Fruit fly (Drosophila melanogaster) whole organism, prepupa: ENCODE results near the gene ppk11.

Experiments
- CG10631 ChIP-seq: fragments of 200-800 bp; sonication (Bioruptor generic); optimal IDR thresholded peaks from 2 replicates; lab custom pipeline; 2016; ENCODE audit warnings: missing biosample characterization, missing genetic modification characterization
- CG11294 ChIP-seq: fragments of 200-800 bp; sonication (Bioruptor generic); IDR thresholded peaks from 2 replicates; pipeline ENCODE4 v1.3.6; 2022; ENCODE audit warnings: missing biosample characterization, missing genetic modification characterization
- CG11902 ChIP-seq: fragments of 200-800 bp; sonication (Bioruptor generic); optimal IDR thresholded peaks from 3 replicates; lab custom pipeline; 2016; ENCODE audit warnings: missing biosample characterization, missing genetic modification characterization
- CG31627 ChIP-seq: fragments of 200-800 bp; sonication (Bioruptor generic); optimal IDR thresholded peaks from 3 replicates; lab custom pipeline; 2016; ENCODE audit warnings: missing biosample characterization, missing genetic modification characterization
- CG32006 ChIP-seq: fragments of 200-800 bp; sonication (Bioruptor generic); optimal IDR thresholded peaks from 3 replicates; lab custom pipeline; 2017; ENCODE audit warnings: missing biosample characterization, mild to moderate bottlenecking, missing genetic modification characterization
- CG34406 ChIP-seq: fragments of 200-800 bp; sonication (Bioruptor generic); optimal IDR thresholded peaks from 3 replicates; lab custom pipeline; 2016; ENCODE audit warnings: missing biosample characterization, missing genetic modification characterization
- CG3919 ChIP-seq: fragments of 200-800 bp; sonication (Bioruptor generic); optimal IDR thresholded peaks from 3 replicates; lab custom pipeline; 2016; ENCODE audit warnings: missing biosample characterization, missing genetic modification characterization
- CG4318 ChIP-seq: fragments of 200-800 bp; sonication (Bioruptor generic); optimal IDR thresholded peaks from 3 replicates; lab custom pipeline; 2017; ENCODE audit warnings: missing biosample characterization, mild to moderate bottlenecking, missing genetic modification characterization
- CG6163 ChIP-seq: fragments of 200-800 bp; sonication (Bioruptor generic); IDR thresholded peaks from 3 replicates; pipeline ENCODE4 v1.3.6; 2022; ENCODE audit warnings: missing biosample characterization, missing genetic modification characterization
- CG6276 ChIP-seq: fragments of 200-800 bp; sonication (Bioruptor generic); optimal IDR thresholded peaks from 2 replicates; lab custom pipeline; 2017; ENCODE audit warnings: missing biosample characterization, mild to moderate bottlenecking, missing genetic modification characterization
- CG6808 ChIP-seq: fragments of 200-800 bp; sonication (Bioruptor generic); optimal IDR thresholded peaks from 3 replicates; lab custom pipeline; 2017; ENCODE audit warnings: missing biosample characterization, missing genetic modification characterization, mild to moderate bottlenecking, moderate library complexity, missing genetic modification reagents
- CG6854 ChIP-seq: fragments of 200-800 bp; sonication (Bioruptor generic); optimal IDR thresholded peaks from 2 replicates; lab custom pipeline; 2017; ENCODE audit warnings: missing biosample characterization, mild to moderate bottlenecking, missing genetic modification characterization
- CG7368 ChIP-seq: fragments of 200-800 bp; sonication (Bioruptor generic); optimal IDR thresholded peaks from 3 replicates; lab custom pipeline; 2016; ENCODE audit warnings: missing biosample characterization, missing genetic modification characterization
- CG8119 ChIP-seq: fragments of 200-800 bp; sonication (Bioruptor generic); IDR thresholded peaks from 3 replicates; pipeline ENCODE4 v1.3.6; 2022; ENCODE audit warnings: missing biosample characterization, missing genetic modification characterization
- CG8319 ChIP-seq: fragments of 200-800 bp; sonication (Bioruptor generic); optimal IDR thresholded peaks from 3 replicates; lab custom pipeline; 2016; ENCODE audit warnings: missing biosample characterization, missing genetic modification characterization
- CG8632 ChIP-seq: fragments of 200-800 bp; sonication (Bioruptor generic); optimal IDR thresholded peaks from 3 replicates; lab custom pipeline; 2016; ENCODE audit warnings: missing biosample characterization, missing genetic modification characterization
- CG9139 ChIP-seq: fragments of 200-800 bp; sonication (Bioruptor generic); optimal IDR thresholded peaks from 3 replicates; lab custom pipeline; 2017; ENCODE audit warnings: missing biosample characterization, mild to moderate bottlenecking, missing genetic modification characterization
- Hr38 ChIP-seq: sonication (Bioruptor generic); optimal IDR thresholded peaks from 2 replicates; lab custom pipeline; 2016; ENCODE audit warnings: missing biosample characterization, missing genetic modification characterization
- Hr4 ChIP-seq: fragments of 200-800 bp; sonication (Bioruptor generic); optimal IDR thresholded peaks from 3 replicates; lab custom pipeline; 2016; ENCODE audit warnings: missing biosample characterization, missing genetic modification characterization
- Lpt ChIP-seq: fragments of 200-800 bp; sonication (Bioruptor generic); optimal IDR thresholded peaks from 3 replicates; lab custom pipeline; 2016; ENCODE audit warnings: missing biosample characterization, missing genetic modification characterization
- Met ChIP-seq: fragments of 200-800 bp; sonication (Bioruptor generic); optimal IDR thresholded peaks from 3 replicates; lab custom pipeline; 2016; ENCODE audit warnings: missing biosample characterization, missing genetic modification characterization
- OdsH ChIP-seq: fragments of 200-800 bp; sonication (Bioruptor generic); optimal IDR thresholded peaks from 3 replicates; lab custom pipeline; 2016; ENCODE audit warnings: missing biosample characterization, missing genetic modification characterization
- Sox102F ChIP-seq: fragments of 200-800 bp; sonication (Bioruptor generic); optimal IDR thresholded peaks from 2 replicates; lab custom pipeline; 2016; ENCODE audit warnings: missing biosample characterization, mild to moderate bottlenecking, missing genetic modification characterization
- achi ChIP-seq: fragments of 200-800 bp; sonication (Bioruptor generic); optimal IDR thresholded peaks from 3 replicates; lab custom pipeline; 2016; ENCODE audit warnings: missing biosample characterization, missing genetic modification characterization
- acj6 ChIP-seq: fragments of 200-800 bp; sonication (Bioruptor generic); optimal IDR thresholded peaks from 3 replicates; lab custom pipeline; 2016; ENCODE audit warnings: missing biosample characterization, missing genetic modification characterization
- dac ChIP-seq: fragments of 200-800 bp; sonication (Bioruptor generic); optimal IDR thresholded peaks from 2 replicates; lab custom pipeline; 2017; ENCODE audit warnings: missing biosample characterization, mild to moderate bottlenecking, missing genetic modification characterization
- eg ChIP-seq: fragments of 200-800 bp; sonication (Bioruptor generic); IDR thresholded peaks from 3 replicates; pipeline ENCODE4 v1.3.6; 2022; ENCODE audit warnings: missing biosample characterization, missing genetic modification characterization
- esn ChIP-seq: fragments of 200-800 bp; sonication (Bioruptor generic); optimal IDR thresholded peaks from 2 replicates; lab custom pipeline; 2016; ENCODE audit warnings: missing biosample characterization, mild to moderate bottlenecking, missing genetic modification characterization, moderate library complexity
- lz ChIP-seq: fragments of 200-800 bp; sonication (Bioruptor generic); optimal IDR thresholded peaks from 3 replicates; lab custom pipeline; 2016; ENCODE audit warnings: missing biosample characterization, missing genetic modification characterization
- net ChIP-seq: fragments of 200-800 bp; sonication (Bioruptor generic); optimal IDR thresholded peaks from 3 replicates; lab custom pipeline; 2016; ENCODE audit warnings: missing biosample characterization, missing genetic modification characterization
- pdm3 ChIP-seq: fragments of 200-800 bp; sonication (Bioruptor generic); optimal IDR thresholded peaks from 3 replicates; lab custom pipeline; 2016; ENCODE audit warnings: missing biosample characterization, missing genetic modification characterization
- salr ChIP-seq, 2 experiments: fragments of 200-800 bp; sonication (Bioruptor generic); optimal IDR thresholded peaks; 3 replicates each; lab custom pipeline; 2016 to 2018; ENCODE audit warnings: missing biosample characterization in 2 of 2, missing genetic modification characterization in 2 of 2, mild to moderate bottlenecking in 1 of 2
- ss ChIP-seq, 2 experiments: fragments of 200-800 bp; sonication (Bioruptor generic); optimal IDR thresholded peaks; 2 replicates in 1 of 2; 3 replicates in 1 of 2; lab custom pipeline; 2017 to 2018; ENCODE audit warnings: mild to moderate bottlenecking in 2 of 2, missing biosample characterization in 2 of 2, missing genetic modification characterization in 2 of 2, moderate library complexity in 1 of 2
- svp ChIP-seq: fragments of 200-800 bp; sonication (Bioruptor generic); peaks from one replicate; lab custom pipeline; 2016; ENCODE audit warnings: missing biosample characterization, missing genetic modification characterization

ppk11 gene

dm6 chr2L:9770896-9771295, 3.9 kb downstream of the ppk11 start, which contains the start of gene ppk18:
Gene ppk18, minus strand, starts transcription at chr2L:9770996.
- TF ChIP-seq CG6808: no peak
- TF ChIP-seq dac (GFP tag; lab: Kevin White, UChicago): no peak
- TF ChIP-seq Lpt (GFP tag; lab: Kevin White, UChicago): no peak
- TF ChIP-seq acj6 (GFP tag; lab: Kevin White, UChicago): no peak
- TF ChIP-seq Sox102F (GFP tag; lab: Kevin White, UChicago): no peak
- no peak for TF ChIP-seq eg
- no peak for TF ChIP-seq esn (GFP tag; lab: Kevin White, UChicago)
- TF ChIP-seq ss (GFP tag; optimal IDR thresholded peaks at IDR 0.05; lab: Kevin White, UChicago): no peak
- no peak for TF ChIP-seq CG4318 (GFP tag; lab: Kevin White, UChicago)
- TF ChIP-seq OdsH: no peak
- no peak for TF ChIP-seq CG6276 (GFP tag; lab: Kevin White, UChicago)
- TF ChIP-seq CG32006 (GFP tag; lab: Kevin White, UChicago): no peak
- TF ChIP-seq CG10631 (GFP tag; lab: Kevin White, UChicago): no peak
- TF ChIP-seq CG3919 (GFP tag; lab: Kevin White, UChicago): no peak
- TF ChIP-seq CG6163 (GFP tag; lab: Robert Waterston, UW): no peak
- TF ChIP-seq, all 60 proteins: peak for 0

dm6 chr2L:9768735-9769134, 6.1 kb downstream of the ppk11 start, which contains the start of gene CG17633:
Gene CG17633, plus strand, starts transcription at chr2L:9769060.
- no peak for TF ChIP-seq OdsH
- no peak for TF ChIP-seq CG11294 (GFP tag; lab: Robert Waterston, UW)
- TF ChIP-seq Lpt (GFP tag; lab: Kevin White, UChicago): no peak
- no peak for TF ChIP-seq lz (GFP tag; lab: Kevin White, UChicago)
- TF ChIP-seq CG8632: no peak
- TF ChIP-seq achi (GFP tag; lab: Kevin White, UChicago): no peak
- no peak for TF ChIP-seq pdm3 (GFP tag; lab: Kevin White, UChicago)
- no peak for TF ChIP-seq net (GFP tag; lab: Kevin White, UChicago)
- TF ChIP-seq Hr4 (GFP tag; lab: Kevin White, UChicago): no peak
- no peak for TF ChIP-seq CG6276 (GFP tag; lab: Kevin White, UChicago)
- TF ChIP-seq CG6163 (GFP tag; lab: Robert Waterston, UW): no peak
- TF ChIP-seq Hr38 (GFP tag; lab: Kevin White, UChicago): no peak
- TF ChIP-seq eg: no peak
- no peak for TF ChIP-seq CG34406
- TF ChIP-seq CG8119 (GFP tag; lab: Robert Waterston, UW): no peak
- TF ChIP-seq CG8319 (GFP tag; lab: Kevin White, UChicago): no peak
- no peak for TF ChIP-seq salr (GFP tag; optimal IDR thresholded peaks at IDR 0.05; lab: Kevin White, UChicago)

dm6 chr2L:9766758-9767157, 8.1 kb downstream of the ppk11 start, which contains the start of gene CG4017:
Gene CG4017, plus strand, starts transcription at chr2L:9767058.
- no peak for TF ChIP-seq net (GFP tag; lab: Kevin White, UChicago)
- TF ChIP-seq Met (GFP tag; lab: Kevin White, UChicago): no peak
- no peak for TF ChIP-seq CG11902
- TF ChIP-seq CG7368: no peak

- TF ChIP-seq esn (GFP tag; lab: Kevin White, UChicago): peak; percentile 26
- TF ChIP-seq CG10631 (GFP tag; lab: Kevin White, UChicago): peak; percentile 46
- TF ChIP-seq CG6854: no peak
- no peak for TF ChIP-seq CG9139 (GFP tag; lab: Kevin White, UChicago)
- no peak for TF ChIP-seq pdm3 (GFP tag; lab: Kevin White, UChicago)
- peak; percentile 76 for TF ChIP-seq achi (GFP tag; lab: Kevin White, UChicago)
- TF ChIP-seq svp (GFP tag; lab: Kevin White, UChicago): peak; percentile 81
- TF ChIP-seq CG31627 (GFP tag; lab: Kevin White, UChicago): peak; percentile 8
These were observed 11.5 kb downstream of the ppk11 start, which contains the start of the genes Taf11 and und for dm6 chr2L:9763212-9763869. Gene Taf11, minus strand, starts transcription at chr2L:9763262. Gene und, plus strand, starts transcription at chr2L:9763369.
